Worm (Caenorhabditis elegans) whole organism, L4/young adult: Measurements from ENCODE around the gene catp-6.
"Not testable (repeated sequence)": the region's sequence is repeated elsewhere in the genome, so short reads cannot be mapped to it uniquely, and the experiment has no call there.

Source experiments
- W03F9.2 ChIP-seq: fragments of 150-350 bp; optimal IDR thresholded peaks from 2 replicates; lab custom pipeline; 2014; ENCODE audit warnings: missing biosample characterization, missing genetic modification characterization
- dao-5 ChIP-seq: sonication (generic microtip); optimal IDR thresholded peaks from 2 replicates; lab custom pipeline; 2016; ENCODE audit warnings: missing genotype, missing genetic modification characterization, moderate library complexity, missing compliant biosample characterization
- him-1 ChIP-seq: sonication (generic microtip); optimal IDR thresholded peaks from 2 replicates; lab custom pipeline; 2016; ENCODE audit warnings: missing genotype, missing genetic modification reagents, missing genetic modification characterization, missing compliant biosample characterization

Gene catp-6

ce11 chrIV:9796494-9796893 is 27.9 kb downstream of the catp-6 start, which contains the start of gene pis-1:
pis-1 (minus strand) TSS chrIV:9796594.
- no peak for TF ChIP-seq him-1

- no peak for TF ChIP-seq dao-5 (tag; lab: Kevin White, UChicago)
- no peak for TF ChIP-seq W03F9.2
- no peak for TF ChIP-seq him-1
Observed at ce11 chrIV:9795250-9795649, 29.1 kb downstream of the catp-6 start.

- no peak for TF ChIP-seq dao-5 (tag; lab: Kevin White, UChicago)
- TF ChIP-seq him-1 = no peak
- TF ChIP-seq W03F9.2 = no peak
Observed at ce11 chrIV:9790708-9791107, 33.7 kb downstream of the catp-6 start.

ce11 chrIV:9789496-9789895 is 34.9 kb downstream of the catp-6 start, which contains the start of gene T13F2.4:
T13F2.4 (plus strand) TSS chrIV:9789796.
- TF ChIP-seq W03F9.2 (no peak), dao-5 (tag; lab: Kevin White, UChicago) (no peak), him-1 (no peak)

- TF ChIP-seq W03F9.2 (no peak), him-1 (no peak)
Observed at ce11 chrIV:9784689-9785088, 39.7 kb downstream of the catp-6 start, which contains the start of gene sre-4. sre-4 (minus strand) TSS chrIV:9784789.

- TF ChIP-seq him-1 = no peak
- peak; percentile 43 for TF ChIP-seq W03F9.2
- TF ChIP-seq dao-5 (tag; lab: Kevin White, UChicago) = no peak
Observed at ce11 chrIV:9778016-9778415, 46.4 kb downstream of the catp-6 start, which contains the start of gene T13F2.6. T13F2.6 (plus strand) TSS chrIV:9778321.

- no peak for TF ChIP-seq W03F9.2
- TF ChIP-seq him-1 = no peak
- no peak for TF ChIP-seq dao-5 (tag; lab: Kevin White, UChicago)
Observed at ce11 chrIV:9777535-9777934, 46.8 kb downstream of the catp-6 start, which contains the start of gene sna-2. sna-2 (minus strand) TSS chrIV:9777634.

ce11 chrIV:9773441-9773840 is 50.9 kb downstream of the catp-6 start:
- no peak for TF ChIP-seq W03F9.2
- no peak for TF ChIP-seq him-1
- TF ChIP-seq dao-5 (tag; lab: Kevin White, UChicago) = no peak

- TF ChIP-seq dao-5 (tag; lab: Kevin White, UChicago) = no peak
- no peak for TF ChIP-seq W03F9.2
- TF ChIP-seq him-1 = no peak
Observed at ce11 chrIV:9772096-9772720, 52.2 kb downstream of the catp-6 start, which contains the start of gene cav-1. cav-1 (plus strand) TSS chrIV:9772510.

ce11 chrIV:9770798-9771197 is 53.6 kb downstream of the catp-6 start:
- TF ChIP-seq dao-5 (tag; lab: Kevin White, UChicago) (no peak), W03F9.2 (no peak), him-1 (no peak)

- not testable (repeated sequence) for TF ChIP-seq him-1; dao-5 (tag; lab: Kevin White, UChicago); W03F9.2
Observed at ce11 chrIV:9769746-9770145, 54.6 kb downstream of the catp-6 start, which contains the start of gene msp-78. msp-78 (plus strand) TSS chrIV:9770046.
